Fruit fly (Drosophila melanogaster) whole organism: Measurements from ENCODE around the gene Sfp23F.
"Not testable (repeated sequence)": the region's sequence is repeated elsewhere in the genome, so short reads cannot be mapped to it uniquely, and the experiment has no call there.

Experiments
- CG8478 ChIP-seq: fragments of >200 bp; optimal IDR thresholded peaks from 2 replicates; lab custom pipeline; 2018; ENCODE audit warnings: inconsistent platforms
- Dll ChIP-seq: fragments of >200 bp; optimal IDR thresholded peaks from 2 replicates; lab custom pipeline; 2017
- EcR ChIP-seq, 2 experiments: fragments of >200 bp; optimal IDR thresholded peaks; 2 replicates each; lab custom pipeline; 2017; ENCODE audit warnings: missing biosample characterization in 2 of 2, missing genetic modification characterization in 2 of 2, missing genetic modification reagents in 2 of 2
- pan ChIP-seq: fragments of >200 bp; optimal IDR thresholded peaks from 2 replicates; lab custom pipeline; 2017
- psq ChIP-seq: fragments of >200 bp; optimal IDR thresholded peaks from 2 replicates; lab custom pipeline; 2017
- usp ChIP-seq: fragments of >200 bp; optimal IDR thresholded peaks from 2 replicates; lab custom pipeline; 2017; ENCODE audit warnings: missing biosample characterization, missing genetic modification characterization, mixed read lengths

The Sfp23F gene

dm6 chr2L:3407722-3408121 lies 20.2 kb upstream of the Sfp23F start:
- no peak for TF ChIP-seq usp (GFP tag; lab: Kevin White, UChicago)
- TF ChIP-seq EcR (GFP tag; optimal IDR thresholded peaks at IDR 0.05; lab: Kevin White, UChicago) = no peak
- no peak for TF ChIP-seq pan
- no peak for TF ChIP-seq Dll (lab: Kevin White, UChicago)
- no peak for TF ChIP-seq psq (lab: Kevin White, UChicago)
- no peak for TF ChIP-seq CG8478 (lab: Kevin White, UChicago)

- TF ChIP-seq EcR (GFP tag; optimal IDR thresholded peaks at IDR 0.05; lab: Kevin White, UChicago) (no peak), pan (no peak), usp (GFP tag; lab: Kevin White, UChicago) (no peak), CG8478 (lab: Kevin White, UChicago) (no peak), psq (lab: Kevin White, UChicago) (no peak), Dll (lab: Kevin White, UChicago) (no peak)
These were observed 10.1 kb upstream of the Sfp23F start, which contains the start of gene CG34175 for dm6 chr2L:3397594-3398073. TSS of gene CG34175 (plus strand) at chr2L:3398023.

dm6 chr2L:3388396-3388795 lies 853 bp upstream of the Sfp23F start, which contains the start of gene CG42460:
TSS of gene CG42460 (minus strand) at chr2L:3388496.
- not testable (repeated sequence) for TF ChIP-seq psq (lab: Kevin White, UChicago); EcR (GFP tag; optimal IDR thresholded peaks at IDR 0.05; lab: Kevin White, UChicago); Dll (lab: Kevin White, UChicago)

dm6 chr2L:3376684-3377086 lies 10.9 kb downstream of the Sfp23F start, which contains the start of the genes CG9662 and Ptpa:
TSS of gene CG9662 (minus strand) at chr2L:3376737.
TSS of gene Ptpa (plus strand) at chr2L:3377002.
- TF ChIP-seq Dll (lab: Kevin White, UChicago) (no peak), EcR (GFP tag; optimal IDR thresholded peaks at IDR 0.05; lab: Kevin White, UChicago) (no peak), psq (lab: Kevin White, UChicago) (no peak), usp (GFP tag; lab: Kevin White, UChicago) (no peak), pan (no peak), CG8478 (lab: Kevin White, UChicago) (no peak)

- TF ChIP-seq pan (no peak), CG8478 (lab: Kevin White, UChicago) (no peak), Dll (lab: Kevin White, UChicago) (no peak), EcR (GFP tag; optimal IDR thresholded peaks at IDR 0.05; lab: Kevin White, UChicago) (no peak), usp (GFP tag; lab: Kevin White, UChicago) (no peak), psq (lab: Kevin White, UChicago) (no peak)
These were observed 11.9 kb downstream of the Sfp23F start, which contains the start of gene CG15412 for dm6 chr2L:3375611-3376010. TSS of gene CG15412 (minus strand) at chr2L:3375711.

dm6 chr2L:3373242-3373641 lies 14.3 kb downstream of the Sfp23F start, which contains the start of gene GramD1B:
TSS of gene GramD1B (minus strand) at chr2L:3373372.
- TF ChIP-seq CG8478 (lab: Kevin White, UChicago) (no peak), pan (no peak), usp (GFP tag; lab: Kevin White, UChicago) (no peak), psq (lab: Kevin White, UChicago) (no peak), Dll (lab: Kevin White, UChicago) (no peak), EcR (GFP tag; optimal IDR thresholded peaks at IDR 0.05; lab: Kevin White, UChicago) (no peak)

dm6 chr2L:3372483-3372929 lies 15.0 kb downstream of the Sfp23F start:
- TF ChIP-seq psq (lab: Kevin White, UChicago) (no peak), EcR (GFP tag; optimal IDR thresholded peaks at IDR 0.05; lab: Kevin White, UChicago) (no peak), usp (GFP tag; lab: Kevin White, UChicago) (no peak), pan (no peak), Dll (lab: Kevin White, UChicago) (no peak), CG8478 (lab: Kevin White, UChicago) (no peak)

dm6 chr2L:3371776-3372383 lies 15.7 kb downstream of the Sfp23F start:
- TF ChIP-seq pan (no peak), usp (GFP tag; lab: Kevin White, UChicago) (no peak), Dll (lab: Kevin White, UChicago) (no peak), EcR (GFP tag; optimal IDR thresholded peaks at IDR 0.05; lab: Kevin White, UChicago) (peak in 1 of 2 experiments; percentile 9), CG8478 (lab: Kevin White, UChicago) (no peak), psq (lab: Kevin White, UChicago) (no peak)

dm6 chr2L:3371340-3371739 lies 16.2 kb downstream of the Sfp23F start:
- TF ChIP-seq pan = no peak
- no peak for TF ChIP-seq Dll (lab: Kevin White, UChicago)
- no peak for TF ChIP-seq CG8478 (lab: Kevin White, UChicago)
- TF ChIP-seq psq (lab: Kevin White, UChicago) = no peak
- no peak for TF ChIP-seq EcR (GFP tag; optimal IDR thresholded peaks at IDR 0.05; lab: Kevin White, UChicago)
- TF ChIP-seq usp (GFP tag; lab: Kevin White, UChicago) = no peak

dm6 chr2L:3370920-3371319 lies 16.6 kb downstream of the Sfp23F start:
- no peak for TF ChIP-seq pan

dm6 chr2L:3369822-3370221 lies 17.7 kb downstream of the Sfp23F start:
- no peak for TF ChIP-seq CG8478 (lab: Kevin White, UChicago)
- TF ChIP-seq usp (GFP tag; lab: Kevin White, UChicago) = no peak
- no peak for TF ChIP-seq Dll (lab: Kevin White, UChicago)

dm6 chr2L:3369083-3369653 lies 18.4 kb downstream of the Sfp23F start:
- no peak for TF ChIP-seq EcR (GFP tag; optimal IDR thresholded peaks at IDR 0.05; lab: Kevin White, UChicago)
- no peak for TF ChIP-seq psq (lab: Kevin White, UChicago)
- no peak for TF ChIP-seq pan
- no peak for TF ChIP-seq CG8478 (lab: Kevin White, UChicago)
- TF ChIP-seq Dll (lab: Kevin White, UChicago) = no peak
- TF ChIP-seq usp (GFP tag; lab: Kevin White, UChicago) = no peak
